Fruit fly (Drosophila melanogaster) whole organism, adult: ENCODE measurements around the gene CG31515.

ENCODE experiments used
- CG1620 ChIP-seq: fragments of 200-800 bp; sonication (Bioruptor generic); optimal IDR thresholded peaks from 2 replicates; lab custom pipeline; 2016; ENCODE audit warnings: missing biosample characterization, missing genetic modification characterization
- tj ChIP-seq: fragments of 200-800 bp; sonication (Bioruptor generic); optimal IDR thresholded peaks from 3 replicates; lab custom pipeline; 2017; ENCODE audit warnings: missing biosample characterization, mild to moderate bottlenecking, missing genetic modification characterization, moderate library complexity

DNA sequence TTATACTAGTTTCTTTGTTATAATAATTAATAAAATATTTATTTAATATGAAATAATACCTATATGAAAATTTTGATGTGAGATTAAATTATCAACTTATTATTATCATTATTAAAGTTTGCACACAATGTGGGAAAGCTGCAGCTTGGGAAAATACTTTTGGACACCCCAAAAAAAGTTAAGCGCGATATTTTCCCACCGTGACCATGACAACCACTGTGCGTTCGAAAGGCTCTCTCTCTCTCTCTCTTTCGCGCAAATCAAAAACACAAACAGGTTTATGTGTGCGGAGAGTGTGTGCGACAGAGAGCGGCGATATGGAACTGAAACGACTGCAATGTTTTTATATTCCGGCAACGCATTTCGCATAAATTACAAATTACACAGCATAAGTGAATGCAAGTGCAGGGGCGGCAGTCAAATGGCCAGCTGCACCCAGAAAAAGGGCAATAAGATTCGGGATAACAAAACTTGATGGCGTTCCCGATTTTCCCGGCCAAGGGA lies 41.8 kb downstream of the CG31515 start:
- TF ChIP-seq tj, result no peak
- TF ChIP-seq CG1620 (GFP tag; lab: Kevin White, UChicago), result no peak
